Fruit fly (Drosophila melanogaster) whole organism, embryonic: ENCODE data around the gene Trm1.
A peak's percentile ranks its signal among the peaks of the same experiment; 100 is the strongest.

ENCODE experiments used
- Aef1 ChIP-seq: fragments of 200-800 bp; sonication (Bioruptor generic); IDR thresholded peaks from 3 replicates; pipeline ENCODE4 v1.3.6; 2022; ENCODE audit warnings: missing biosample characterization, missing genetic modification characterization
- Atf-2 ChIP-seq: fragments of 200-800 bp; sonication (Bioruptor generic); optimal IDR thresholded peaks from 2 replicates; lab custom pipeline; 2016; ENCODE audit warnings: missing biosample characterization, missing genetic modification characterization
- Blimp-1 ChIP-seq: fragments of 200-800 bp; sonication (Bioruptor generic); optimal IDR thresholded peaks from 3 replicates; lab custom pipeline; 2018; ENCODE audit warnings: missing biosample characterization, missing genetic modification characterization, mild to moderate bottlenecking, moderate library complexity, missing genetic modification reagents
- BtbVII ChIP-seq: fragments of 200-800 bp; sonication (Bioruptor generic); optimal IDR thresholded peaks from 3 replicates; lab custom pipeline; 2017; ENCODE audit warnings: missing biosample characterization, mild to moderate bottlenecking, missing genetic modification characterization
- Bteb2 ChIP-seq: fragments of 200-800 bp; sonication (Bioruptor generic); optimal IDR thresholded peaks from 2 replicates; lab custom pipeline; 2016; ENCODE audit warnings: missing biosample characterization, missing genetic modification characterization
- CG10147 ChIP-seq: fragments of 200-800 bp; sonication (Bioruptor generic); optimal IDR thresholded peaks from 2 replicates; lab custom pipeline; 2019; ENCODE audit warnings: missing biosample characterization, mild to moderate bottlenecking, missing genetic modification characterization, moderate library complexity
- CG10543 ChIP-seq: fragments of 200-800 bp; sonication (Bioruptor generic); optimal IDR thresholded peaks from 3 replicates; lab custom pipeline; 2017; ENCODE audit warnings: missing biosample characterization, mild to moderate bottlenecking, missing genetic modification characterization, moderate library complexity
- CG10654 ChIP-seq: fragments of 200-800 bp; sonication (Bioruptor generic); optimal IDR thresholded peaks from 2 replicates; lab custom pipeline; 2016; ENCODE audit warnings: missing biosample characterization, missing genetic modification characterization
- CG11695 ChIP-seq: fragments of 200-800 bp; sonication (Bioruptor generic); IDR thresholded peaks from 3 replicates; pipeline ENCODE4 v1.3.6; 2022; ENCODE audit warnings: missing biosample characterization, missing genetic modification characterization
- CG12299 ChIP-seq: fragments of 200-800 bp; sonication (Bioruptor generic); optimal IDR thresholded peaks from 2 replicates; lab custom pipeline; 2018; ENCODE audit warnings: missing biosample characterization, mild to moderate bottlenecking, missing genetic modification characterization
- CG14050 ChIP-seq: fragments of 200-800 bp; sonication (Bioruptor generic); IDR thresholded peaks from 3 replicates; pipeline ENCODE4 v1.3.6; 2022; ENCODE audit warnings: missing biosample characterization, missing genetic modification characterization
- CG16813 ChIP-seq: fragments of 200-800 bp; sonication (Bioruptor generic); IDR thresholded peaks from 3 replicates; pipeline ENCODE4 v1.3.6; 2022; ENCODE audit warnings: missing biosample characterization, missing genetic modification characterization; ENCODE audit not compliant: partially characterized antibody
- CG17385 ChIP-seq: fragments of 200-800 bp; sonication (Bioruptor generic); optimal IDR thresholded peaks from 3 replicates; lab custom pipeline; 2018; ENCODE audit warnings: missing biosample characterization, mild to moderate bottlenecking, missing genetic modification characterization
- CG18476 ChIP-seq: fragments of 200-800 bp; sonication (Bioruptor generic); optimal IDR thresholded peaks from 2 replicates; lab custom pipeline; 2016; ENCODE audit warnings: missing biosample characterization, mild to moderate bottlenecking, missing genetic modification characterization
- CG18619 ChIP-seq: fragments of 200-800 bp; sonication (Bioruptor generic); optimal IDR thresholded peaks from 3 replicates; lab custom pipeline; 2017; ENCODE audit warnings: missing biosample characterization, mild to moderate bottlenecking, missing genetic modification characterization
- CG2875 ChIP-seq: fragments of 200-800 bp; sonication (Bioruptor generic); optimal IDR thresholded peaks from 2 replicates; lab custom pipeline; 2017; ENCODE audit warnings: missing biosample characterization, mild to moderate bottlenecking, missing genetic modification characterization, missing genetic modification reagents
- CG33557 ChIP-seq: fragments of 200-800 bp; sonication (Bioruptor generic); optimal IDR thresholded peaks from 2 replicates; lab custom pipeline; 2019; ENCODE audit warnings: missing biosample characterization, mild to moderate bottlenecking, missing genetic modification characterization, moderate library complexity
- CG4707 ChIP-seq: fragments of 200-800 bp; sonication (Bioruptor generic); optimal IDR thresholded peaks from 2 replicates; lab custom pipeline; 2018; ENCODE audit warnings: missing biosample characterization, mild to moderate bottlenecking, missing genetic modification characterization, moderate library complexity
- CG7745 ChIP-seq: fragments of 200-800 bp; sonication (Bioruptor generic); optimal IDR thresholded peaks from 2 replicates; lab custom pipeline; 2018; ENCODE audit warnings: missing biosample characterization, mild to moderate bottlenecking, missing genetic modification characterization, moderate library complexity
- CG7987 ChIP-seq: fragments of 200-800 bp; sonication (Bioruptor generic); optimal IDR thresholded peaks from 2 replicates; lab custom pipeline; 2018; ENCODE audit warnings: missing biosample characterization, mild to moderate bottlenecking, missing genetic modification characterization, moderate library complexity
- D19A ChIP-seq: fragments of 200-800 bp; optimal IDR thresholded peaks from 3 replicates; lab custom pipeline; 2019; ENCODE audit warnings: missing biosample characterization, mild to moderate bottlenecking, missing genetic modification characterization, moderate library complexity
- HHEX ChIP-seq: fragments of 200-800 bp; sonication (Bioruptor generic); optimal IDR thresholded peaks from 3 replicates; lab custom pipeline; 2017; ENCODE audit warnings: missing biosample characterization, mild to moderate bottlenecking, missing genetic modification characterization, missing genetic modification reagents
- Hand ChIP-seq: fragments of 200-800 bp; sonication (Bioruptor generic); optimal IDR thresholded peaks from 2 replicates; lab custom pipeline; 2017; ENCODE audit warnings: mild to moderate bottlenecking, missing biosample characterization, missing genetic modification reagents, missing genetic modification characterization
- Hmr ChIP-seq: fragments of 200-800 bp; sonication (Bioruptor generic); optimal IDR thresholded peaks from 3 replicates; lab custom pipeline; 2017; ENCODE audit warnings: mild to moderate bottlenecking, missing biosample characterization, missing genetic modification reagents, missing genetic modification characterization
- Lim3 ChIP-seq: fragments of 200-800 bp; sonication (Bioruptor generic); IDR thresholded peaks from 2 replicates; pipeline ENCODE4 v1.3.6; 2022; ENCODE audit warnings: missing biosample characterization, missing genetic modification characterization
- Max ChIP-seq: fragments of 200-800 bp; sonication (Bioruptor generic); optimal IDR thresholded peaks from 2 replicates; lab custom pipeline; 2016; ENCODE audit warnings: missing biosample characterization, mild to moderate bottlenecking, missing genetic modification characterization
- Myb ChIP-seq: fragments of 200-800 bp; sonication (Bioruptor generic); optimal IDR thresholded peaks from 2 replicates; lab custom pipeline; 2016; ENCODE audit warnings: missing biosample characterization, missing genetic modification characterization
- Sox100B ChIP-seq: fragments of 200-800 bp; sonication (Bioruptor generic); optimal IDR thresholded peaks from 3 replicates; lab custom pipeline; 2018; ENCODE audit warnings: missing biosample characterization, mild to moderate bottlenecking, missing genetic modification characterization
- Xrp1 ChIP-seq: fragments of 200-800 bp; sonication (Bioruptor generic); IDR thresholded peaks from 2 replicates; pipeline ENCODE4 v1.3.6; 2022; ENCODE audit warnings: missing biosample characterization, missing genetic modification characterization
- ac ChIP-seq: fragments of 200-800 bp; sonication (Bioruptor generic); optimal IDR thresholded peaks from 3 replicates; lab custom pipeline; 2017; ENCODE audit warnings: missing biosample characterization, mild to moderate bottlenecking, missing genetic modification characterization
- chn ChIP-seq: fragments of 200-800 bp; sonication (Bioruptor generic); optimal IDR thresholded peaks from 2 replicates; lab custom pipeline; 2016; ENCODE audit warnings: missing biosample characterization, missing genetic modification characterization
- danr ChIP-seq: fragments of 200-800 bp; sonication (Bioruptor generic); IDR thresholded peaks from 2 replicates; pipeline ENCODE4 v1.3.6; 2022; ENCODE audit warnings: missing biosample characterization, missing genetic modification characterization
- dimm ChIP-seq: fragments of 200-800 bp; sonication (Bioruptor generic); IDR thresholded peaks from 2 replicates; pipeline ENCODE4 v1.3.6; 2022; ENCODE audit warnings: missing biosample characterization, missing genetic modification characterization
- dm ChIP-seq: fragments of 200-800 bp; sonication (Bioruptor generic); optimal IDR thresholded peaks from 3 replicates; lab custom pipeline; 2016; ENCODE audit warnings: missing biosample characterization, missing genetic modification characterization
- dysf ChIP-seq: fragments of 200-800 bp; sonication (Bioruptor generic); IDR thresholded peaks from 3 replicates; pipeline ENCODE4 v1.3.6; 2022; ENCODE audit warnings: missing biosample characterization, missing genetic modification characterization
- en ChIP-seq: fragments of 200-800 bp; sonication (Bioruptor generic); optimal IDR thresholded peaks from 2 replicates; lab custom pipeline; 2016; ENCODE audit warnings: missing biosample characterization, missing genetic modification characterization
- eve ChIP-seq, 2 experiments: fragments of >200 bp; optimal IDR thresholded peaks; 2 replicates each; lab custom pipeline; 2017; ENCODE audit warnings: missing biosample characterization in 2 of 2, missing genetic modification characterization in 2 of 2
- fd102C ChIP-seq: fragments of 200-800 bp; sonication (Bioruptor generic); optimal IDR thresholded peaks from 2 replicates; lab custom pipeline; 2018; ENCODE audit warnings: missing biosample characterization, mild to moderate bottlenecking, missing genetic modification characterization, moderate library complexity
- gce ChIP-seq: fragments of 200-800 bp; sonication (Bioruptor generic); IDR thresholded peaks from 3 replicates; pipeline ENCODE4 v1.3.6; 2022; ENCODE audit warnings: missing biosample characterization, missing genetic modification characterization
- gfzf ChIP-seq: fragments of 200-800 bp; sonication (Bioruptor generic); optimal IDR thresholded peaks from 2 replicates; lab custom pipeline; 2016; ENCODE audit warnings: missing biosample characterization, mild to moderate bottlenecking, missing genetic modification characterization, moderate library complexity
- gro ChIP-seq: fragments of 200-800 bp; sonication (Bioruptor generic); optimal IDR thresholded peaks from 2 replicates; lab custom pipeline; 2016; ENCODE audit warnings: missing biosample characterization, missing genetic modification characterization
- gsb-n ChIP-seq: fragments of 200-800 bp; sonication (Bioruptor generic); optimal IDR thresholded peaks from 3 replicates; lab custom pipeline; 2018; ENCODE audit warnings: missing biosample characterization, mild to moderate bottlenecking, missing genetic modification characterization
- lilli ChIP-seq: fragments of 200-800 bp; sonication (Bioruptor generic); optimal IDR thresholded peaks from 3 replicates; lab custom pipeline; 2016; ENCODE audit warnings: missing biosample characterization, missing genetic modification characterization
- lmd ChIP-seq: fragments of 200-800 bp; sonication (Bioruptor generic); IDR thresholded peaks from 2 replicates; pipeline ENCODE4 v1.3.6; 2022; ENCODE audit warnings: missing biosample characterization, missing genetic modification characterization
- nerfin-2 ChIP-seq: fragments of 200-800 bp; sonication (Bioruptor generic); IDR thresholded peaks from 2 replicates; pipeline ENCODE4 v1.3.6; 2022; ENCODE audit warnings: missing biosample characterization, missing genetic modification characterization; ENCODE audit not compliant: partially characterized antibody
- scrt ChIP-seq: fragments of 200-800 bp; sonication (Bioruptor generic); optimal IDR thresholded peaks from 2 replicates; lab custom pipeline; 2018; ENCODE audit warnings: missing biosample characterization, mild to moderate bottlenecking, missing genetic modification characterization, moderate library complexity
- seq ChIP-seq: fragments of 200-800 bp; sonication (Bioruptor generic); IDR thresholded peaks from 2 replicates; pipeline ENCODE4 v1.3.6; 2022; ENCODE audit warnings: missing biosample characterization, missing genetic modification characterization
- slbo ChIP-seq: fragments of 200-800 bp; sonication (Bioruptor generic); IDR thresholded peaks from 2 replicates; pipeline ENCODE4 v1.3.6; 2022; ENCODE audit warnings: missing biosample characterization, missing genetic modification characterization

Trm1 gene

dm6 chr2L:12465164-12466011 is 37.6 kb downstream of the Trm1 start (continued):
- TF ChIP-seq en (GFP tag; lab: Kevin White, UChicago) (no peak), CG7987 (peak; percentile 63), CG18476 (GFP tag; lab: Kevin White, UChicago) (peak; percentile 27), Blimp-1 (GFP tag; lab: Kevin White, UChicago) (peak; percentile 47), dm (no peak), Xrp1 (GFP tag; lab: Robert Waterston, UW) (peak; percentile 49; the same call in 1 of the 2 replicates), CG18619 (GFP tag; lab: Kevin White, UChicago) (peak; percentile 35), CG12299 (peak; percentile 10), Sox100B (GFP tag; lab: Kevin White, UChicago) (peak; percentile 46), lilli (GFP tag; lab: Kevin White, UChicago) (peak; percentile 11), CG16813 (GFP tag; lab: Robert Waterston, UW) (no peak), CG7745 (tag; lab: Kevin White, UChicago) (peak; percentile 64), Hmr (GFP tag; lab: Kevin White, UChicago) (peak; percentile 61), Myb (GFP tag; lab: Kevin White, UChicago) (no peak), Bteb2 (GFP tag; lab: Kevin White, UChicago) (no peak), CG10147 (peak; percentile 31), Max (GFP tag; lab: Kevin White, UChicago) (peak; percentile 39), gce (peak; percentile 50; the same call in 1 of the 3 replicates), dysf (GFP tag; lab: Robert Waterston, UW) (no peak), CG10654 (GFP tag; lab: Kevin White, UChicago) (no peak), chn (GFP tag; lab: Kevin White, UChicago) (no peak), BtbVII (GFP tag; lab: Kevin White, UChicago) (peak; percentile 44), gsb-n (tag; lab: Kevin White, UChicago) (peak; percentile 53), Lim3 (GFP tag; lab: Robert Waterston, UW) (no peak), CG33557 (GFP tag; lab: Kevin White, UChicago) (peak; percentile 56), CG2875 (GFP tag; lab: Kevin White, UChicago) (peak; percentile 56), scrt (GFP tag; lab: Kevin White, UChicago) (peak; percentile 7), ac (GFP tag; lab: Kevin White, UChicago) (peak; percentile 77), lmd (GFP tag; lab: Robert Waterston, UW) (no peak), danr (no peak), nerfin-2 (GFP tag; lab: Robert Waterston, UW) (no peak), Atf-2 (GFP tag; lab: Kevin White, UChicago) (no peak), CG4707 (GFP tag; lab: Kevin White, UChicago) (peak; percentile 39), dimm (GFP tag; lab: Robert Waterston, UW) (no peak), HHEX (GFP tag; lab: Kevin White, UChicago) (peak; percentile 23), slbo (GFP tag; lab: Robert Waterston, UW) (no peak), CG10543 (GFP tag; lab: Kevin White, UChicago) (peak; percentile 44), CG14050 (GFP tag; lab: Robert Waterston, UW) (no peak), CG11695 (0 out of 3 replicates have a peak, but pooled peaks have one; percentile 45), seq (GFP tag; lab: Robert Waterston, UW) (0 out of 2 replicates have a peak, but pooled peaks have one; percentile 22), CG17385 (peak; percentile 5), gfzf (GFP tag; lab: Kevin White, UChicago) (no peak), Hand (GFP tag; lab: Kevin White, UChicago) (no peak), Aef1 (GFP tag; lab: Robert Waterston, UW) (no peak), eve (GFP tag; optimal IDR thresholded peaks at IDR 0.05; lab: Kevin White, UChicago) (peak in 1 of 2 experiments; percentile 9), fd102C (GFP tag; lab: Kevin White, UChicago) (peak; percentile 61), D19A (tag; lab: Kevin White, UChicago) (no peak), gro (GFP tag; lab: Kevin White, UChicago) (no peak)
